Worm (Caenorhabditis elegans) whole organism, mixed stage, embryonic: ENCODE results near the gene tsp-12.

ENCODE experiments used
- bed-3 ChIP-seq: fragments of 200-800 bp; sonication (Bioruptor generic); optimal IDR thresholded peaks from 3 replicates; lab custom pipeline; 2018; ENCODE audit warnings: mild to moderate bottlenecking, missing genetic modification characterization, moderate library complexity, missing compliant biosample characterization
- blmp-1 ChIP-seq: fragments of 150-350 bp; optimal IDR thresholded peaks from 2 replicates; lab custom pipeline; 2014; ENCODE audit warnings: missing biosample characterization, missing genetic modification characterization
- lin-32 ChIP-seq: fragments of 200-800 bp; sonication (Bioruptor generic); optimal IDR thresholded peaks from 2 replicates; lab custom pipeline; 2018; ENCODE audit warnings: mild to moderate bottlenecking, missing genetic modification characterization, missing compliant biosample characterization
- mab-5 ChIP-seq: fragments of 150-350 bp; optimal IDR thresholded peaks from 2 replicates; lab custom pipeline; 2014; ENCODE audit warnings: missing biosample characterization, missing genetic modification characterization
- mls-2 ChIP-seq: sonication (generic microtip); optimal IDR thresholded peaks from 2 replicates; lab custom pipeline; 2016; ENCODE audit warnings: mild to moderate bottlenecking, missing genetic modification characterization, moderate library complexity, missing compliant biosample characterization
- nhr-237 ChIP-seq: fragments of 150-350 bp; optimal IDR thresholded peaks from 2 replicates; lab custom pipeline; 2014; ENCODE audit warnings: missing biosample characterization, missing genetic modification characterization
- pha-4 ChIP-seq: fragments of 150-350 bp; optimal IDR thresholded peaks from 2 replicates; lab custom pipeline; 2018; ENCODE audit warnings: missing biosample characterization, missing genetic modification reagents, missing genetic modification characterization
- unc-39 ChIP-seq: fragments of 150-350 bp; optimal IDR thresholded peaks from 2 replicates; lab custom pipeline; 2014; ENCODE audit warnings: missing biosample characterization, missing genetic modification characterization
- unc-62 ChIP-seq: fragments of 150-350 bp; optimal IDR thresholded peaks from 2 replicates; lab custom pipeline; 2014; ENCODE audit warnings: missing biosample characterization, missing genetic modification reagents, missing genetic modification characterization
- ztf-11 ChIP-seq: fragments of 150-350 bp; optimal IDR thresholded peaks from 2 replicates; lab custom pipeline; 2014; ENCODE audit warnings: missing biosample characterization, missing genetic modification characterization

DNA sequence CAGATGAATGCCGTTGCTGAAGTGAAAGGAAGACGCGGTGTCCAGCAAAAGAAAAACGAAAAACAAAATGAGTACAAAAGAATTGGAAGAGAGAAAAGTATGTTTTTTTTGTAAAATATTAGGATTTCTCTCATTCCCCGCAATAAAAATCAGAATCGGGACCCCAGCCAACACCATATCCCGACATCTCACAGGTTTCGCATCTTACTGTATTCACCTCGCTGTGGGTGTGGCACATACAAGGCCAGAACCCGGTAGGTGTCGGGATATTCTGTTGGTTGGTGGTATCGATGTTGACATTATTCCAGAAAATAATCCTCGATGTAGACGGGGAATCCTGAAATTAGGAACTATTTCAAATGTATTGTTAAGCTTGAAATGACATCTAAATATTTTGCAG is 33.6 kb downstream of the tsp-12 start:
- TF ChIP-seq pha-4 (no peak), lin-32 (no peak), blmp-1 (tag; lab: Kevin White, UChicago) (no peak), mab-5 (tag; lab: Kevin White, UChicago) (no peak), unc-39 (tag; lab: Kevin White, UChicago) (no peak), bed-3 (GFP tag; lab: Kevin White, UChicago) (no peak), unc-62 (GFP tag; lab: Kevin White, UChicago) (no peak), nhr-237 (tag; lab: Kevin White, UChicago) (no peak), mls-2 (tag; lab: Kevin White, UChicago) (no peak), ztf-11 (no peak)
